Fruit fly (Drosophila melanogaster) whole organism, embryonic: ENCODE data around the gene dysf.

Experiments
- Atf6 ChIP-seq: fragments of 200-800 bp; sonication (Bioruptor generic); IDR thresholded peaks from 2 replicates; pipeline ENCODE4 v1.3.6; 2022; ENCODE audit warnings: missing biosample characterization, missing genetic modification characterization
- Awh ChIP-seq: fragments of 200-800 bp; sonication (Bioruptor generic); IDR thresholded peaks from 2 replicates; pipeline ENCODE4, ENCODE4 v1.3.6; 2022; ENCODE audit warnings: missing biosample characterization, missing genetic modification characterization
- BtbVII ChIP-seq: fragments of 200-800 bp; sonication (Bioruptor generic); optimal IDR thresholded peaks from 3 replicates; lab custom pipeline; 2017; ENCODE audit warnings: missing biosample characterization, mild to moderate bottlenecking, missing genetic modification characterization
- CG10543 ChIP-seq: fragments of 200-800 bp; sonication (Bioruptor generic); optimal IDR thresholded peaks from 3 replicates; lab custom pipeline; 2017; ENCODE audit warnings: missing biosample characterization, mild to moderate bottlenecking, missing genetic modification characterization, moderate library complexity
- CG11085 ChIP-seq: fragments of 200-800 bp; sonication (Bioruptor generic); IDR thresholded peaks from 2 replicates; pipeline ENCODE4 v1.3.6; 2022; ENCODE audit warnings: missing biosample characterization, missing genetic modification characterization
- CG15601 ChIP-seq: fragments of 200-800 bp; sonication (Bioruptor generic); optimal IDR thresholded peaks from 3 replicates; lab custom pipeline; 2019; ENCODE audit warnings: missing biosample characterization, mild to moderate bottlenecking, missing genetic modification characterization, moderate library complexity
- CG16815 ChIP-seq: fragments of 200-800 bp; sonication (Bioruptor generic); optimal IDR thresholded peaks from 3 replicates; lab custom pipeline; 2017; ENCODE audit warnings: missing biosample characterization, mild to moderate bottlenecking, missing genetic modification characterization
- CG17186 ChIP-seq: fragments of 200-800 bp; sonication (Bioruptor generic); optimal IDR thresholded peaks from 3 replicates; lab custom pipeline; 2017; ENCODE audit warnings: missing biosample characterization, missing genetic modification reagents, missing genetic modification characterization
- CG17361 ChIP-seq: fragments of 200-800 bp; sonication (Bioruptor generic); IDR thresholded peaks from 3 replicates; pipeline ENCODE4 v1.3.6; 2022; ENCODE audit warnings: missing biosample characterization, missing genetic modification characterization
- CG17612 ChIP-seq: fragments of 200-800 bp; sonication (Bioruptor generic); IDR thresholded peaks from 2 replicates; pipeline ENCODE4 v1.3.6; 2022; ENCODE audit warnings: missing biosample characterization, missing genetic modification characterization
- CG18619 ChIP-seq: fragments of 200-800 bp; sonication (Bioruptor generic); optimal IDR thresholded peaks from 3 replicates; lab custom pipeline; 2017; ENCODE audit warnings: missing biosample characterization, mild to moderate bottlenecking, missing genetic modification characterization
- CG2120 ChIP-seq: fragments of 200-800 bp; sonication (Bioruptor generic); optimal IDR thresholded peaks from 3 replicates; lab custom pipeline; 2016; ENCODE audit warnings: missing biosample characterization, missing genetic modification characterization
- CG2202 ChIP-seq: fragments of 200-800 bp; sonication (Bioruptor generic); optimal IDR thresholded peaks from 2 replicates; lab custom pipeline; 2018; ENCODE audit warnings: missing biosample characterization, mild to moderate bottlenecking, missing genetic modification characterization
- CG2875 ChIP-seq: fragments of 200-800 bp; sonication (Bioruptor generic); optimal IDR thresholded peaks from 2 replicates; lab custom pipeline; 2017; ENCODE audit warnings: missing biosample characterization, mild to moderate bottlenecking, missing genetic modification characterization, missing genetic modification reagents
- CG32772 ChIP-seq: fragments of 200-800 bp; sonication (Bioruptor generic); IDR thresholded peaks from 2 replicates; pipeline ENCODE4 v1.3.6; 2022; ENCODE audit warnings: missing biosample characterization, missing genetic modification characterization
- CG4617 ChIP-seq: fragments of 200-800 bp; sonication (Bioruptor generic); optimal IDR thresholded peaks from 3 replicates; lab custom pipeline; 2016; ENCODE audit warnings: missing biosample characterization, missing genetic modification characterization, borderline replicate concordance
- CG6254 ChIP-seq: fragments of 200-800 bp; sonication (Bioruptor generic); optimal IDR thresholded peaks from 3 replicates; lab custom pipeline; 2017; ENCODE audit warnings: mild to moderate bottlenecking, missing biosample characterization, missing genetic modification reagents, missing genetic modification characterization
- CG7556 ChIP-seq: fragments of 200-800 bp; sonication (Bioruptor generic); optimal IDR thresholded peaks from 2 replicates; lab custom pipeline; 2017; ENCODE audit warnings: missing biosample characterization, mild to moderate bottlenecking, missing genetic modification characterization
- CG7928 ChIP-seq: fragments of 200-800 bp; sonication (Bioruptor generic); optimal IDR thresholded peaks from 2 replicates; lab custom pipeline; 2017; ENCODE audit warnings: missing biosample characterization, mild to moderate bottlenecking, missing genetic modification characterization
- CG9215 ChIP-seq: fragments of 200-800 bp; sonication (Bioruptor generic); IDR thresholded peaks from 2 replicates; pipeline ENCODE4 v1.3.6; 2022; ENCODE audit warnings: missing biosample characterization, missing genetic modification characterization
- CHES-1-like ChIP-seq: fragments of 200-800 bp; sonication (Bioruptor generic); optimal IDR thresholded peaks from 2 replicates; lab custom pipeline; 2016; ENCODE audit warnings: missing biosample characterization, missing genetic modification characterization
- D19A ChIP-seq: fragments of 200-800 bp; optimal IDR thresholded peaks from 3 replicates; lab custom pipeline; 2019; ENCODE audit warnings: missing biosample characterization, mild to moderate bottlenecking, missing genetic modification characterization, moderate library complexity
- Dip2 ChIP-seq: fragments of 200-800 bp; sonication (Bioruptor generic); IDR thresholded peaks from 2 replicates; pipeline ENCODE4 v1.3.6; 2022; ENCODE audit warnings: missing biosample characterization, missing genetic modification characterization
- Doc3 ChIP-seq: fragments of 200-800 bp; sonication (Bioruptor generic); IDR thresholded peaks from 3 replicates; pipeline ENCODE4 v1.3.6; 2022; ENCODE audit warnings: missing biosample characterization, missing genetic modification characterization; ENCODE audit not compliant: partially characterized antibody
- E2f2 ChIP-seq: fragments of 200-800 bp; sonication (Bioruptor generic); IDR thresholded peaks from 2 replicates; pipeline ENCODE4 v1.3.6; 2022; ENCODE audit warnings: missing biosample characterization, missing genetic modification characterization
- Ets97D ChIP-seq: fragments of 200-800 bp; sonication (Bioruptor generic); optimal IDR thresholded peaks from 3 replicates; lab custom pipeline; 2016; ENCODE audit warnings: missing biosample characterization, missing genetic modification characterization
- GATAe ChIP-seq: fragments of 200-800 bp; sonication (Bioruptor generic); conservative IDR thresholded peaks from 2 replicates; pipeline ENCODE4 v1.3.6; 2022; ENCODE audit warnings: missing biosample characterization, missing genetic modification characterization
- HLH4C ChIP-seq: fragments of 200-800 bp; sonication (Bioruptor generic); IDR thresholded peaks from 3 replicates; pipeline ENCODE4 v1.3.6; 2022; ENCODE audit warnings: missing biosample characterization, missing genetic modification characterization; ENCODE audit not compliant: partially characterized antibody
- Hand ChIP-seq: fragments of 200-800 bp; sonication (Bioruptor generic); optimal IDR thresholded peaks from 2 replicates; lab custom pipeline; 2017; ENCODE audit warnings: mild to moderate bottlenecking, missing biosample characterization, missing genetic modification reagents, missing genetic modification characterization
- Hr3 ChIP-seq: fragments of 200-800 bp; sonication (Bioruptor generic); optimal IDR thresholded peaks from 3 replicates; lab custom pipeline; 2016; ENCODE audit warnings: missing biosample characterization, missing genetic modification characterization
- Hsf ChIP-seq: fragments of 200-800 bp; sonication (Bioruptor generic); optimal IDR thresholded peaks from 3 replicates; lab custom pipeline; 2016; ENCODE audit warnings: missing biosample characterization, missing genetic modification characterization
- Mad ChIP-seq: fragments of 200-800 bp; sonication (Bioruptor generic); optimal IDR thresholded peaks from 2 replicates; lab custom pipeline; 2016; ENCODE audit warnings: missing biosample characterization, missing genetic modification characterization
- Poxn ChIP-seq: fragments of 200-800 bp; sonication (Bioruptor generic); IDR thresholded peaks from 2 replicates; pipeline ENCODE4 v1.3.6; 2022; ENCODE audit warnings: missing biosample characterization, missing genetic modification characterization
- Ptx1 ChIP-seq: fragments of 200-800 bp; sonication (Bioruptor generic); IDR thresholded peaks from 2 replicates; pipeline ENCODE4 v1.3.6; 2022; ENCODE audit warnings: missing biosample characterization, missing genetic modification characterization
- bcd ChIP-seq: fragments of 200-800 bp; sonication (Bioruptor generic); optimal IDR thresholded peaks from 2 replicates; lab custom pipeline; 2017; ENCODE audit warnings: missing biosample characterization, mild to moderate bottlenecking, missing genetic modification characterization
- btn ChIP-seq: fragments of 200-800 bp; sonication (Bioruptor generic); optimal IDR thresholded peaks from 2 replicates; lab custom pipeline; 2016; ENCODE audit warnings: missing biosample characterization, missing genetic modification characterization
- dan ChIP-seq: fragments of 200-800 bp; sonication (Bioruptor generic); IDR thresholded peaks from 2 replicates; pipeline ENCODE4 v1.3.6; 2022; ENCODE audit warnings: missing biosample characterization, missing genetic modification characterization
- en ChIP-seq: fragments of 200-800 bp; sonication (Bioruptor generic); optimal IDR thresholded peaks from 2 replicates; lab custom pipeline; 2016; ENCODE audit warnings: missing biosample characterization, missing genetic modification characterization
- fu2 ChIP-seq: fragments of 200-800 bp; sonication (Bioruptor generic); optimal IDR thresholded peaks from 2 replicates; lab custom pipeline; 2016; ENCODE audit warnings: missing biosample characterization, missing genetic modification characterization
- gcm ChIP-seq: fragments of 200-800 bp; sonication (Bioruptor generic); optimal IDR thresholded peaks from 2 replicates; lab custom pipeline; 2019; ENCODE audit warnings: missing biosample characterization, mild to moderate bottlenecking, missing genetic modification characterization, moderate library complexity
- ham ChIP-seq: fragments of 200-800 bp; sonication (Bioruptor generic); IDR thresholded peaks from 2 replicates; pipeline ENCODE4 v1.3.6; 2022; ENCODE audit warnings: missing biosample characterization, missing genetic modification characterization
- jing ChIP-seq: fragments of 200-800 bp; sonication (Bioruptor generic); optimal IDR thresholded peaks from 2 replicates; lab custom pipeline; 2018; ENCODE audit warnings: missing biosample characterization, mild to moderate bottlenecking, missing genetic modification characterization
- kni ChIP-seq: fragments of 200-800 bp; sonication (Bioruptor generic); optimal IDR thresholded peaks from 3 replicates; lab custom pipeline; 2017; ENCODE audit warnings: mild to moderate bottlenecking, missing biosample characterization, missing genetic modification reagents, missing genetic modification characterization
- lilli ChIP-seq: fragments of 200-800 bp; sonication (Bioruptor generic); optimal IDR thresholded peaks from 3 replicates; lab custom pipeline; 2016; ENCODE audit warnings: missing biosample characterization, missing genetic modification characterization
- mam ChIP-seq: fragments of 200-800 bp; sonication (Bioruptor generic); optimal IDR thresholded peaks from 3 replicates; lab custom pipeline; 2016; ENCODE audit warnings: missing biosample characterization, missing genetic modification characterization
- org-1 ChIP-seq: fragments of 200-800 bp; sonication (Bioruptor generic); optimal IDR thresholded peaks from 2 replicates; lab custom pipeline; 2017; ENCODE audit warnings: missing biosample characterization, missing genetic modification characterization
- slbo ChIP-seq: fragments of 200-800 bp; sonication (Bioruptor generic); IDR thresholded peaks from 2 replicates; pipeline ENCODE4 v1.3.6; 2022; ENCODE audit warnings: missing biosample characterization, missing genetic modification characterization
- so ChIP-seq: fragments of 200-800 bp; sonication (Bioruptor generic); IDR thresholded peaks from 3 replicates; pipeline ENCODE4 v1.3.6; 2022; ENCODE audit warnings: missing biosample characterization, missing genetic modification characterization
- trh ChIP-seq: fragments of 200-800 bp; sonication (Bioruptor generic); optimal IDR thresholded peaks from 2 replicates; lab custom pipeline; 2016; ENCODE audit warnings: missing biosample characterization, missing genetic modification characterization
- wek ChIP-seq: fragments of 200-800 bp; sonication (Bioruptor generic); optimal IDR thresholded peaks from 3 replicates; lab custom pipeline; 2018; ENCODE audit warnings: missing biosample characterization, mild to moderate bottlenecking, missing genetic modification characterization, moderate library complexity
- yki ChIP-seq: fragments of >200 bp; optimal IDR thresholded peaks from 3 replicates; lab custom pipeline; 2018
- zfh2 ChIP-seq: fragments of 200-800 bp; sonication (Bioruptor generic); optimal IDR thresholded peaks from 2 replicates; lab custom pipeline; 2016; ENCODE audit warnings: missing biosample characterization, missing genetic modification characterization

Gene dysf

DNA sequence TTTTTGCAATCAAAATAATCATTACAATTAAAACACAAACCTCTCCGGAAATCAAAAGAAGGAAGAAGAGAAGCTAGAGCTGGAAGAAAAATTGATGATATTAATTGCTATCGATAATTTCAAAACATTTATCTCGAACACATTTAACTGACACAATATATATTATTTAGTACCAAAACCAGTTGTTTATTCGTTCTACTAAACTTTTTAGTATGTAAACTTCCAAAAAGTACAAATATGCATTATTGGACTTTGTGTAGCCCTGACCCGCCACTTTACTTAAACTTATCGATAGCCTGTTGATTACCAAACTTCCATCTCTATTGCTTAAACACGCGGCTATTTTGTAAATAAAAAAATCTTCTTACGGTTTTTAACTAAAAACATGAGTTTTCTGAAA, 39.3 kb downstream of the dysf start, which contains the start of the genes RpL34a and Trmt61 (continued):
- TF ChIP-seq so: peak; percentile 80
- TF ChIP-seq zfh2 (GFP tag; lab: Kevin White, UChicago): peak; percentile 65
- peak; percentile 96 for TF ChIP-seq CG7928 (GFP tag; lab: Kevin White, UChicago)
- peak; percentile 73 for TF ChIP-seq Hand (GFP tag; lab: Kevin White, UChicago)
- TF ChIP-seq BtbVII (GFP tag; lab: Kevin White, UChicago): peak; percentile 89
- peak; percentile 90 for TF ChIP-seq kni
- TF ChIP-seq E2f2 (GFP tag; lab: Robert Waterston, UW): peak; percentile 89
- TF ChIP-seq gcm (GFP tag; lab: Kevin White, UChicago): peak; percentile 93
- TF ChIP-seq D19A (tag; lab: Kevin White, UChicago): peak; percentile 67
- peak; percentile 70 for TF ChIP-seq Mad
- TF ChIP-seq Dip2 (GFP tag; lab: Robert Waterston, UW): no peak
- TF ChIP-seq CHES-1-like: peak; percentile 75
- TF ChIP-seq fu2 (GFP tag; lab: Kevin White, UChicago): peak; percentile 60
- TF ChIP-seq Doc3 (GFP tag; lab: Robert Waterston, UW): peak; percentile 84; the same call in 2 of the 3 replicates
- TF ChIP-seq CG16815 (GFP tag; lab: Kevin White, UChicago): peak; percentile 28
- TF ChIP-seq Ptx1 (GFP tag; lab: Robert Waterston, UW): peak; percentile 78
- TF ChIP-seq CG2875 (GFP tag; lab: Kevin White, UChicago): peak; percentile 76
- peak; percentile 94 for TF ChIP-seq CG10543 (GFP tag; lab: Kevin White, UChicago)
- peak; percentile 82 for TF ChIP-seq CG17186 (GFP tag; lab: Kevin White, UChicago)
- peak; percentile 86 for TF ChIP-seq CG2202
- TF ChIP-seq bcd (GFP tag; lab: Kevin White, UChicago): peak; percentile 91
- peak; percentile 79 for TF ChIP-seq org-1 (GFP tag; lab: Kevin White, UChicago)
- TF ChIP-seq CG15601 (tag; lab: Kevin White, UChicago): peak; percentile 90
- no peak for TF ChIP-seq dan (GFP tag; lab: Robert Waterston, UW)
- TF ChIP-seq mam (GFP tag; lab: Kevin White, UChicago): peak; percentile 78
- TF ChIP-seq CG9215 (GFP tag; lab: Robert Waterston, UW): peak; percentile 58
- peak; percentile 79 for TF ChIP-seq trh (GFP tag; lab: Kevin White, UChicago)
- TF ChIP-seq CG6254 (GFP tag; lab: Kevin White, UChicago): peak; percentile 84
- TF ChIP-seq CG11085 (GFP tag; lab: Robert Waterston, UW): peak; percentile 68
- TF ChIP-seq jing (GFP tag; lab: Kevin White, UChicago): peak; percentile 41
- no peak for TF ChIP-seq Poxn (GFP tag; lab: Robert Waterston, UW)
- TF ChIP-seq CG17612 (GFP tag; lab: Robert Waterston, UW): peak; percentile 57
- TF ChIP-seq Awh: peak; percentile 63; the same call in 1 of the 2 replicates
- TF ChIP-seq ham (GFP tag; lab: Robert Waterston, UW): peak; percentile 39; the same call in 1 of the 2 replicates
- TF ChIP-seq Hsf (GFP tag; lab: Kevin White, UChicago): peak; percentile 86
- TF ChIP-seq CG17361 (GFP tag; lab: Robert Waterston, UW): peak; percentile 93
- TF ChIP-seq Hr3: peak; percentile 72
- TF ChIP-seq slbo (GFP tag; lab: Robert Waterston, UW): peak; percentile 73
- TF ChIP-seq wek (GFP tag; lab: Kevin White, UChicago): peak; percentile 81
- TF ChIP-seq GATAe: peak; percentile 54
- peak; percentile 79 for TF ChIP-seq lilli (GFP tag; lab: Kevin White, UChicago)
- peak; percentile 91 for TF ChIP-seq CG18619 (GFP tag; lab: Kevin White, UChicago)
- peak; percentile 28 for TF ChIP-seq en (GFP tag; lab: Kevin White, UChicago)
- no peak for TF ChIP-seq yki
- TF ChIP-seq CG32772 (GFP tag; lab: Robert Waterston, UW): peak; percentile 64
- TF ChIP-seq CG4617 (GFP tag; lab: Kevin White, UChicago): peak; percentile 68
- TF ChIP-seq Ets97D (GFP tag; lab: Kevin White, UChicago): peak; percentile 99
- peak; percentile 84 for TF ChIP-seq Atf6 (GFP tag; lab: Robert Waterston, UW)
- peak; percentile 79 for TF ChIP-seq CG7556 (GFP tag; lab: Kevin White, UChicago)
- peak; percentile 61 for TF ChIP-seq btn
- peak; percentile 82 for TF ChIP-seq HLH4C
- peak; percentile 76 for TF ChIP-seq CG2120 (GFP tag; lab: Kevin White, UChicago)
